Worm (Caenorhabditis elegans) whole organism, L2 larva: ENCODE data around the gene T28C6.10.
A peak's percentile ranks its signal among the peaks of the same experiment; 100 is the strongest.

Experiments
- lsy-2 ChIP-seq, 2 experiments: fragments of 150-350 bp in 1 of 2; sonication (generic microtip) in 1 of 2; optimal IDR thresholded peaks; 2 replicates each; lab custom pipeline; 2014 to 2017; ENCODE audit warnings: missing biosample characterization in 2 of 2, missing genetic modification characterization in 2 of 2
- nhr-12 ChIP-seq: fragments of 150-350 bp; optimal IDR thresholded peaks from 2 replicates; lab custom pipeline; 2014; ENCODE audit warnings: missing biosample characterization, missing genetic modification characterization
- sma-9 ChIP-seq, 2 experiments: fragments of 150-350 bp in 1 of 2; sonication (generic microtip) in 1 of 2; optimal IDR thresholded peaks; 2 replicates each; lab custom pipeline; 2014 to 2016; ENCODE audit warnings: missing genetic modification characterization in 2 of 2, mild to moderate bottlenecking in 1 of 2, missing biosample characterization in 1 of 2, missing compliant biosample characterization in 1 of 2, missing genetic modification reagents in 1 of 2, moderate library complexity in 1 of 2

ce11 chrIV:8864672-8865071 lies 46.9 kb downstream of the T28C6.10 start:
- TF ChIP-seq sma-9 (GFP tag; optimal IDR thresholded peaks at IDR 0.05; lab: Kevin White, UChicago), result peak; percentile 43
- TF ChIP-seq sma-9 (tag; optimal IDR thresholded peaks at IDR 0.05; lab: Kevin White, UChicago), result no peak
- TF ChIP-seq lsy-2 (tag; optimal IDR thresholded peaks at IDR 0.05; lab: Kevin White, UChicago), result no peak
- TF ChIP-seq nhr-12 (tag; lab: Kevin White, UChicago), result no peak
